Worm (Caenorhabditis elegans) whole organism, mixed stage, embryonic: ENCODE data around the gene rpl-22.

Experiments used
- M03D4.4 ChIP-seq: sonication (generic microtip); optimal IDR thresholded peaks from 2 replicates; lab custom pipeline; 2017; ENCODE audit warnings: mild to moderate bottlenecking, missing genetic modification characterization, missing compliant biosample characterization
- bed-3 ChIP-seq: fragments of 200-800 bp; sonication (Bioruptor generic); optimal IDR thresholded peaks from 3 replicates; lab custom pipeline; 2018; ENCODE audit warnings: mild to moderate bottlenecking, missing genetic modification characterization, moderate library complexity, missing compliant biosample characterization
- blmp-1 ChIP-seq: fragments of 150-350 bp; optimal IDR thresholded peaks from 2 replicates; lab custom pipeline; 2014; ENCODE audit warnings: missing biosample characterization, missing genetic modification characterization
- ceh-39 ChIP-seq: fragments of 150-350 bp; optimal IDR thresholded peaks from 2 replicates; lab custom pipeline; 2014; ENCODE audit warnings: missing biosample characterization, missing genetic modification characterization
- ceh-43 ChIP-seq: fragments of 200-800 bp; sonication (Bioruptor generic); optimal IDR thresholded peaks from 2 replicates; lab custom pipeline; 2018; ENCODE audit warnings: mild to moderate bottlenecking, missing genetic modification characterization, moderate library complexity, missing compliant biosample characterization
- ceh-83 ChIP-seq: fragments of 200-800 bp; sonication (Bioruptor generic); optimal IDR thresholded peaks from 2 replicates; lab custom pipeline; 2018; ENCODE audit warnings: mild to moderate bottlenecking, missing genetic modification characterization, missing compliant biosample characterization
- cnd-1 ChIP-seq: fragments of 200-800 bp; sonication (Bioruptor generic); optimal IDR thresholded peaks from 2 replicates; lab custom pipeline; 2018; ENCODE audit warnings: mild to moderate bottlenecking, missing genetic modification characterization, missing compliant biosample characterization
- drap-1 ChIP-seq: fragments of 200-800 bp; sonication (Bioruptor generic); optimal IDR thresholded peaks from 3 replicates; lab custom pipeline; 2018; ENCODE audit warnings: mild to moderate bottlenecking, missing genetic modification characterization, missing compliant biosample characterization
- elt-1 ChIP-seq: sonication (generic microtip); optimal IDR thresholded peaks from 2 replicates; lab custom pipeline; 2017; ENCODE audit warnings: missing genetic modification characterization, mild to moderate bottlenecking, missing compliant biosample characterization, antibody characterized with exemption, moderate library complexity, borderline replicate concordance; ENCODE audit not compliant: insufficient read depth
- elt-3 ChIP-seq: fragments of 150-350 bp; optimal IDR thresholded peaks from 2 replicates; lab custom pipeline; 2014; ENCODE audit warnings: missing biosample characterization, missing genetic modification characterization
- flh-1 ChIP-seq: fragments of 200-800 bp; sonication (Bioruptor generic); optimal IDR thresholded peaks from 2 replicates; lab custom pipeline; 2018; ENCODE audit warnings: mild to moderate bottlenecking, missing genetic modification characterization, moderate library complexity, missing compliant biosample characterization
- ham-2 ChIP-seq: fragments of 200-800 bp; sonication (Bioruptor generic); optimal IDR thresholded peaks from 2 replicates; lab custom pipeline; 2018; ENCODE audit warnings: mild to moderate bottlenecking, missing genetic modification characterization, missing compliant biosample characterization
- hlh-1 ChIP-seq: fragments of 150-350 bp; optimal IDR thresholded peaks from 2 replicates; lab custom pipeline; 2014; ENCODE audit warnings: missing biosample characterization, missing genetic modification reagents, missing genetic modification characterization
- mab-5 ChIP-seq: fragments of 150-350 bp; optimal IDR thresholded peaks from 2 replicates; lab custom pipeline; 2014; ENCODE audit warnings: missing biosample characterization, missing genetic modification characterization
- mep-1 ChIP-seq: fragments of 150-350 bp; optimal IDR thresholded peaks from 2 replicates; lab custom pipeline; 2017; ENCODE audit warnings: missing biosample characterization, missing genetic modification reagents, missing genetic modification characterization, inconsistent platforms
- mls-2 ChIP-seq: sonication (generic microtip); optimal IDR thresholded peaks from 2 replicates; lab custom pipeline; 2016; ENCODE audit warnings: mild to moderate bottlenecking, missing genetic modification characterization, moderate library complexity, missing compliant biosample characterization
- nhr-12 ChIP-seq: fragments of 150-350 bp; optimal IDR thresholded peaks from 2 replicates; lab custom pipeline; 2014; ENCODE audit warnings: missing biosample characterization, missing genetic modification characterization
- nhr-2 ChIP-seq: fragments of 150-350 bp; optimal IDR thresholded peaks from 2 replicates; lab custom pipeline; 2014; ENCODE audit warnings: missing biosample characterization, missing genetic modification characterization
- nhr-237 ChIP-seq: fragments of 150-350 bp; optimal IDR thresholded peaks from 2 replicates; lab custom pipeline; 2014; ENCODE audit warnings: missing biosample characterization, missing genetic modification characterization
- nhr-28 ChIP-seq: fragments of 150-350 bp; optimal IDR thresholded peaks from 2 replicates; lab custom pipeline; 2014; ENCODE audit warnings: missing biosample characterization, missing genetic modification characterization
- nhr-76 ChIP-seq: sonication (generic microtip); optimal IDR thresholded peaks from 2 replicates; lab custom pipeline; 2017; ENCODE audit warnings: missing biosample characterization, missing genetic modification characterization
- sem-2 ChIP-seq: fragments of 200-800 bp; sonication (Bioruptor generic); optimal IDR thresholded peaks from 2 replicates; lab custom pipeline; 2018; ENCODE audit warnings: mild to moderate bottlenecking, missing genetic modification characterization, missing compliant biosample characterization
- snpc-4 ChIP-seq: fragments of 150-350 bp; optimal IDR thresholded peaks from 2 replicates; lab custom pipeline; 2014; ENCODE audit warnings: missing biosample characterization, missing genetic modification characterization
- sptf-1 ChIP-seq: sonication (generic microtip); optimal IDR thresholded peaks from 2 replicates; lab custom pipeline; 2017; ENCODE audit warnings: mild to moderate bottlenecking, missing genetic modification characterization, moderate library complexity, missing compliant biosample characterization
- tbx-8 ChIP-seq: fragments of 200-800 bp; sonication (Bioruptor generic); optimal IDR thresholded peaks from 2 replicates; lab custom pipeline; 2018; ENCODE audit warnings: mild to moderate bottlenecking, missing genetic modification characterization, moderate library complexity, missing compliant biosample characterization
- unc-120 ChIP-seq: sonication (generic microtip); optimal IDR thresholded peaks from 2 replicates; lab custom pipeline; 2017; ENCODE audit warnings: missing genetic modification characterization, missing compliant biosample characterization; ENCODE audit not compliant: poor library complexity, severe bottlenecking
- unc-39 ChIP-seq: fragments of 150-350 bp; optimal IDR thresholded peaks from 2 replicates; lab custom pipeline; 2014; ENCODE audit warnings: missing biosample characterization, missing genetic modification characterization
- unc-62 ChIP-seq: fragments of 150-350 bp; optimal IDR thresholded peaks from 2 replicates; lab custom pipeline; 2014; ENCODE audit warnings: missing biosample characterization, missing genetic modification reagents, missing genetic modification characterization
- zip-8 ChIP-seq: fragments of 150-350 bp; optimal IDR thresholded peaks from 2 replicates; lab custom pipeline; 2014; ENCODE audit warnings: missing biosample characterization, missing genetic modification characterization
- ztf-11 ChIP-seq: fragments of 150-350 bp; optimal IDR thresholded peaks from 2 replicates; lab custom pipeline; 2014; ENCODE audit warnings: missing biosample characterization, missing genetic modification characterization

Gene rpl-22

DNA sequence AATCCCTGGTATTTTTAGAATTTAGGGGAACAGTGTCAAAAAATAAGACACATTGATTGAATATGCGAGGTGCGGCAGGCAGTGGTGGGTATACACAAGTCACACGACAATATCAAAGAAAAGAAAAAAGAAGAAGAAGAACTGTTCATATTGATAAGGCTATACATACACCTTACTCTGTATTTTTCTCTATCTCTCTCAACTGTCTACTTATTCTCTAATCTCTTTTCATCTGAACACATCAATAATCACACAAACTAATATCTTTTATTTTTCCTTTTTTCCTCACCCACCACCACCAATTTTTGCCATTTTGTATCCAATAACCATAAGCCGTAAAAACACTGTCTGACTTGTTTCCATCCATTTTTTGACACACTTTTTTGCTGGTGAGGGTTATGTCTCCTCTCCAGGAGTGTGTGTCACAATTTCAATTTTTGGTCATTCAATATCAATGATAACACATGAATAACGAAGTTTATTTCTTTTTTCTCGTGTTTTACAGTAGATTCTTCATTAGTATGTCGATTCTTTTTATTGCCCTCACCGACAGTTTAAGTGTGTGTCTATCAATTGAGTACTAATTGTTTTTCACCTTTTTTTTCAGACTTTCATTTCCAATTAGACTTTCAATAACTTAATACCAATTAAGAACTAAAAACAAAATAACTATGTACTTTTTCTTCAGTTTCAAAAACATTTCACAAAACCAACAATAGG lies 35.9 kb upstream of the rpl-22 start:
- TF ChIP-seq elt-3: peak; percentile 17
- no peak for TF ChIP-seq M03D4.4
- no peak for TF ChIP-seq elt-1 (tag; lab: Kevin White, UChicago)

- TF ChIP-seq zip-8 (no peak), nhr-2 (tag; lab: Kevin White, UChicago) (no peak), M03D4.4 (no peak), mls-2 (tag; lab: Kevin White, UChicago) (no peak), sptf-1 (no peak), elt-3 (no peak), mep-1 (tag; lab: Kevin White, UChicago) (no peak), nhr-237 (tag; lab: Kevin White, UChicago) (no peak), unc-62 (GFP tag; lab: Kevin White, UChicago) (no peak), blmp-1 (tag; lab: Kevin White, UChicago) (no peak), unc-120 (tag; lab: Kevin White, UChicago) (no peak), ham-2 (GFP tag; lab: Kevin White, UChicago) (no peak), ceh-43 (GFP tag; lab: Kevin White, UChicago) (no peak), ztf-11 (tag; lab: Kevin White, UChicago) (no peak), tbx-8 (no peak), flh-1 (no peak), drap-1 (GFP tag; lab: Kevin White, UChicago) (no peak)
Observed at ce11 chrII:5020513-5021081, 34.8 kb upstream of the rpl-22 start.

ce11 chrII:5021518-5021917 lies 33.9 kb upstream of the rpl-22 start:
- TF ChIP-seq nhr-28 (tag; lab: Kevin White, UChicago) (no peak), sem-2 (no peak), hlh-1 (tag; lab: Kevin White, UChicago) (no peak), nhr-76 (tag; lab: Kevin White, UChicago) (no peak), unc-120 (tag; lab: Kevin White, UChicago) (no peak), unc-39 (tag; lab: Kevin White, UChicago) (no peak), blmp-1 (tag; lab: Kevin White, UChicago) (no peak), ztf-11 (tag; lab: Kevin White, UChicago) (no peak), flh-1 (no peak), snpc-4 (tag; lab: Kevin White, UChicago) (no peak), zip-8 (no peak), ceh-83 (GFP tag; lab: Kevin White, UChicago) (no peak), cnd-1 (tag; lab: Kevin White, UChicago) (no peak), ceh-39 (tag; lab: Kevin White, UChicago) (no peak), bed-3 (GFP tag; lab: Kevin White, UChicago) (no peak), nhr-237 (tag; lab: Kevin White, UChicago) (no peak), drap-1 (GFP tag; lab: Kevin White, UChicago) (no peak)

DNA sequence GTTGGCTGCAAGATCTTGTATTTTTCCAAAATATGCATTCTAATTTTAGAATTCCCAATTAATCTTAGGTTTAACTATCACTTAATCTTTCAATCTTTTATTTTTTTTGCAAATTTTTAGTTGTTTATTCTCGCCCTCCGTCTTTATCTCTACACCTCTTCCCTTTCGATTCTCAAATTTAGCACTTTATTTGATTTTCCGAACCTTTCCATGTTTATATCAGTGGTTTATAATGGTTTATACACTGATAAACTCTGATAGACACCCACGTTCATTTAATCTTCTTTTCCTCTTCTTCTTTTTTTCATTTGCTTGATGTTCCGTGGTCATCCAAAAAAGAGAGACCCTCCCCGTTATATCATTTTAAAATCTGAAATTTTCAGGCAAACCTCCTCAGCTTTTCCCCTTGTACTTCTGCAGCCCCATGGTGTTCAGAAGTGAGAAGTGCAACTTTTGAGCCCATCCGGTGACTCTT lies 33.0 kb upstream of the rpl-22 start, which contains the start of the genes nsy-1 and F59A6.13:
nsy-1 (plus strand) TSS at position 377 of the 475 bp plus-strand sequence.
F59A6.13 (plus strand) TSS at position 425 of the 475 bp plus-strand sequence.
- TF ChIP-seq sem-2 (no peak), elt-1 (tag; lab: Kevin White, UChicago) (no peak), nhr-12 (tag; lab: Kevin White, UChicago) (no peak), mab-5 (tag; lab: Kevin White, UChicago) (no peak), drap-1 (GFP tag; lab: Kevin White, UChicago) (no peak), mls-2 (tag; lab: Kevin White, UChicago) (no peak), sptf-1 (no peak), nhr-28 (tag; lab: Kevin White, UChicago) (no peak), ceh-83 (GFP tag; lab: Kevin White, UChicago) (no peak)
- TF ChIP-seq, all 35 proteins: peak for 0
